Fruit fly (Drosophila melanogaster) whole organism, adult: ENCODE measurements around the gene Aasdh.

Experiments
- CG11617 ChIP-seq: fragments of 200-800 bp; sonication (Bioruptor generic); optimal IDR thresholded peaks from 2 replicates; lab custom pipeline; 2017; ENCODE audit warnings: mild to moderate bottlenecking, missing biosample characterization, missing genetic modification reagents, missing genetic modification characterization
- CG14711 ChIP-seq: fragments of 200-800 bp; sonication (Bioruptor generic); optimal IDR thresholded peaks from 2 replicates; lab custom pipeline; 2018; ENCODE audit warnings: missing biosample characterization, mild to moderate bottlenecking, missing genetic modification characterization, moderate library complexity
- CG1620 ChIP-seq: fragments of 200-800 bp; sonication (Bioruptor generic); optimal IDR thresholded peaks from 2 replicates; lab custom pipeline; 2016; ENCODE audit warnings: missing biosample characterization, missing genetic modification characterization
- CG33017 ChIP-seq: fragments of 200-800 bp; sonication (Bioruptor generic); optimal IDR thresholded peaks from 2 replicates; lab custom pipeline; 2018; ENCODE audit warnings: missing biosample characterization, mild to moderate bottlenecking, missing genetic modification characterization, moderate library complexity
- CG5204 ChIP-seq: fragments of 200-800 bp; sonication (Bioruptor generic); optimal IDR thresholded peaks from 2 replicates; lab custom pipeline; 2016; ENCODE audit warnings: missing biosample characterization, missing genetic modification characterization
- CG7101 ChIP-seq: fragments of 200-800 bp; sonication (Bioruptor generic); optimal IDR thresholded peaks from 2 replicates; lab custom pipeline; 2018; ENCODE audit warnings: missing biosample characterization, mild to moderate bottlenecking, missing genetic modification characterization, moderate library complexity
- Clk ChIP-seq: fragments of 200-800 bp; sonication (Bioruptor generic); optimal IDR thresholded peaks from 2 replicates; lab custom pipeline; 2017; ENCODE audit warnings: missing biosample characterization, missing genetic modification characterization
- Crg-1 ChIP-seq: fragments of 200-800 bp; sonication (Bioruptor generic); optimal IDR thresholded peaks from 2 replicates; lab custom pipeline; 2016; ENCODE audit warnings: missing biosample characterization, missing genetic modification characterization
- Hr96 ChIP-seq: fragments of 200-800 bp; sonication (Bioruptor generic); optimal IDR thresholded peaks from 2 replicates; lab custom pipeline; 2016; ENCODE audit warnings: missing biosample characterization, missing genetic modification characterization
- bab1 ChIP-seq: fragments of 200-800 bp; sonication (Bioruptor generic); optimal IDR thresholded peaks from 3 replicates; lab custom pipeline; 2019; ENCODE audit warnings: missing biosample characterization, mild to moderate bottlenecking, missing genetic modification characterization, moderate library complexity
- cic ChIP-seq: fragments of 200-800 bp; sonication (Bioruptor generic); optimal IDR thresholded peaks from 2 replicates; lab custom pipeline; 2017; ENCODE audit warnings: missing biosample characterization, mild to moderate bottlenecking, missing genetic modification characterization, moderate library complexity
- tj ChIP-seq: fragments of 200-800 bp; sonication (Bioruptor generic); optimal IDR thresholded peaks from 3 replicates; lab custom pipeline; 2017; ENCODE audit warnings: missing biosample characterization, mild to moderate bottlenecking, missing genetic modification characterization, moderate library complexity

- TF ChIP-seq CG1620 (GFP tag; lab: Kevin White, UChicago) (no peak), Clk (no peak), bab1 (GFP tag; lab: Kevin White, UChicago) (no peak), Crg-1 (no peak), CG33017 (tag; lab: Kevin White, UChicago) (no peak), CG14711 (tag; lab: Kevin White, UChicago) (no peak), CG11617 (GFP tag; lab: Kevin White, UChicago) (no peak), CG7101 (tag; lab: Kevin White, UChicago) (no peak), CG5204 (GFP tag; lab: Kevin White, UChicago) (no peak), Hr96 (GFP tag; lab: Kevin White, UChicago) (no peak), tj (no peak), cic (no peak)
Observed at dm6 chr2L:8402928-8403285, 46.5 kb downstream of the Aasdh start, which contains the start of gene fy.
